Worm (Caenorhabditis elegans): ENCODE data around the gene lro-1.

The lro-1 gene

ce11 chrX:6252752-6253151 lies 19.1 kb upstream of the lro-1 start:
- TF ChIP-seq pha-4 (tag; optimal IDR thresholded peaks at IDR 0.05) (no peak), ztf-11 (tag; optimal IDR thresholded peaks at IDR 0.05) (no peak), lin-13 (tag; optimal IDR thresholded peaks at IDR 0.05) (no peak)

- no peak for TF ChIP-seq unc-120 (tag; optimal IDR thresholded peaks at IDR 0.05; ENCODE audit: poor library complexity, severe bottlenecking)
- no peak for TF ChIP-seq mep-1 (tag; optimal IDR thresholded peaks at IDR 0.05)
Measured at ce11 chrX:6253160-6253559, 18.7 kb upstream of the lro-1 start.

- no peak for TF ChIP-seq mep-1 (tag; optimal IDR thresholded peaks at IDR 0.05)
- TF ChIP-seq elt-1 (tag; optimal IDR thresholded peaks at IDR 0.05; ENCODE audit: borderline replicate concordance, insufficient read depth): no peak
- no peak for TF ChIP-seq tbx-8 (GFP tag; optimal IDR thresholded peaks at IDR 0.05)
- TF ChIP-seq M03D4.4 (tag; optimal IDR thresholded peaks at IDR 0.05): no peak
- no peak for TF ChIP-seq nhr-76 (tag; optimal IDR thresholded peaks at IDR 0.05)
- no peak for TF ChIP-seq nhr-237 (tag; optimal IDR thresholded peaks at IDR 0.05)
- no peak for TF ChIP-seq lin-32 (GFP tag; optimal IDR thresholded peaks at IDR 0.05)
- TF ChIP-seq drap-1 (GFP tag; optimal IDR thresholded peaks at IDR 0.05): no peak
- TF ChIP-seq nhr-12 (tag; optimal IDR thresholded peaks at IDR 0.05): no peak
- no peak for TF ChIP-seq blmp-1 (tag; optimal IDR thresholded peaks at IDR 0.05)
- no peak for TF ChIP-seq lin-13 (tag; optimal IDR thresholded peaks at IDR 0.05)
- no peak for TF ChIP-seq ceh-43 (GFP tag; optimal IDR thresholded peaks at IDR 0.05)
- TF ChIP-seq lsy-2 (tag; optimal IDR thresholded peaks at IDR 0.05): no peak
Measured at ce11 chrX:6253566-6253898, 18.4 kb upstream of the lro-1 start.

- TF ChIP-seq sptf-1 (tag; optimal IDR thresholded peaks at IDR 0.05) (no peak), mls-2 (tag; optimal IDR thresholded peaks at IDR 0.05) (peak; percentile 8), unc-62 (GFP tag; optimal IDR thresholded peaks at IDR 0.05) (peak; percentile 86), cnd-1 (tag; optimal IDR thresholded peaks at IDR 0.05) (peak; percentile 12), nhr-12 (tag; optimal IDR thresholded peaks at IDR 0.05) (no peak), ceh-83 (GFP tag; optimal IDR thresholded peaks at IDR 0.05) (peak; percentile 45), hlh-1 (tag; optimal IDR thresholded peaks at IDR 0.05) (peak; percentile 28), mab-5 (tag; optimal IDR thresholded peaks at IDR 0.05) (no peak), ham-2 (GFP tag; optimal IDR thresholded peaks at IDR 0.05) (peak; percentile 24), lsy-2 (tag; optimal IDR thresholded peaks at IDR 0.05) (peak; percentile 21), unc-120 (tag; optimal IDR thresholded peaks at IDR 0.05; ENCODE audit: poor library complexity, severe bottlenecking) (peak; percentile 45), ces-1 (GFP tag; optimal IDR thresholded peaks at IDR 0.05) (no peak), zip-8 (tag; optimal IDR thresholded peaks at IDR 0.05) (peak; percentile 75)
Measured at ce11 chrX:6253899-6254670, 17.8 kb upstream of the lro-1 start.

ce11 chrX:6254671-6255031 lies 17.2 kb upstream of the lro-1 start:
- TF ChIP-seq blmp-1 (tag; optimal IDR thresholded peaks at IDR 0.05) (peak; percentile 17), pha-4 (tag; optimal IDR thresholded peaks at IDR 0.05) (no peak), nhr-237 (tag; optimal IDR thresholded peaks at IDR 0.05) (no peak), ces-1 (GFP tag; optimal IDR thresholded peaks at IDR 0.05) (no peak)

- TF ChIP-seq ceh-43 (GFP tag; optimal IDR thresholded peaks at IDR 0.05) (no peak), mep-1 (tag; optimal IDR thresholded peaks at IDR 0.05) (peak; percentile 29), ceh-39 (tag; optimal IDR thresholded peaks at IDR 0.05) (peak; percentile 36), hlh-1 (tag; optimal IDR thresholded peaks at IDR 0.05) (peak; percentile 90), cnd-1 (tag; optimal IDR thresholded peaks at IDR 0.05) (peak; percentile 81), unc-62 (GFP tag; optimal IDR thresholded peaks at IDR 0.05) (peak; percentile 47), unc-120 (tag; optimal IDR thresholded peaks at IDR 0.05; ENCODE audit: poor library complexity, severe bottlenecking) (peak; percentile 30), nhr-2 (tag; optimal IDR thresholded peaks at IDR 0.05) (peak; percentile 84), mab-5 (tag; optimal IDR thresholded peaks at IDR 0.05) (no peak)
Measured at ce11 chrX:6255561-6255960, 16.3 kb upstream of the lro-1 start.
